Worm (Caenorhabditis elegans) whole organism, young adult: ENCODE measurements around the gene ehs-1.
A peak's percentile ranks its signal among the peaks of the same experiment; 100 is the strongest.

Source experiments
- B0019.2 ChIP-seq: fragments of 200-800 bp; sonication (Bioruptor generic); conservative IDR thresholded peaks from 2 replicates; pipeline ENCODE4 v1.3.6; 2022; ENCODE audit warnings: missing genetic modification reagents, missing genetic modification characterization, missing compliant biosample characterization
- B0035.1 ChIP-seq: sonication (generic microtip); optimal IDR thresholded peaks from 2 replicates; lab custom pipeline; 2016; ENCODE audit warnings: missing genetic modification characterization, mild to moderate bottlenecking, missing compliant biosample characterization, missing genotype, missing genetic modification reagents
- D2030.7 ChIP-seq: fragments of 200-800 bp; sonication (Bioruptor generic); IDR thresholded peaks from 2 replicates; pipeline ENCODE4 v1.3.6; 2022; ENCODE audit warnings: missing genetic modification reagents, missing genetic modification characterization, missing compliant biosample characterization
- F22D6.2 ChIP-seq: sonication (generic microtip); optimal IDR thresholded peaks from 2 replicates; lab custom pipeline; 2016; ENCODE audit warnings: mild to moderate bottlenecking, missing genetic modification characterization, missing compliant biosample characterization
- F52B5.7 ChIP-seq: sonication (generic microtip); optimal IDR thresholded peaks from 2 replicates; lab custom pipeline; 2016; ENCODE audit warnings: mild to moderate bottlenecking, missing genetic modification characterization, missing compliant biosample characterization
- T26A5.8 ChIP-seq: sonication (generic microtip); optimal IDR thresholded peaks from 2 replicates; lab custom pipeline; 2016; ENCODE audit warnings: missing genetic modification characterization, missing compliant biosample characterization
- Y67H2A.10 ChIP-seq: fragments of 200-800 bp; sonication (Bioruptor generic); conservative IDR thresholded peaks from 2 replicates; pipeline ENCODE4 v1.3.6; 2022; ENCODE audit warnings: missing genetic modification reagents, missing genetic modification characterization, missing compliant biosample characterization
- ama-1 ChIP-seq, 3 experiments: fragments of 150-350 bp in 1 of 3; sonication (generic microtip) in 2 of 3; optimal IDR thresholded peaks; 2 replicates each; lab custom pipeline; 2014 to 2018; ENCODE audit warnings: missing biosample characterization in 2 of 3, missing genetic modification characterization in 2 of 3, missing genetic modification reagents in 2 of 3
- athp-1 ChIP-seq: sonication (generic microtip); optimal IDR thresholded peaks from 2 replicates; lab custom pipeline; 2017; ENCODE audit warnings: mild to moderate bottlenecking, missing genetic modification characterization, missing compliant biosample characterization
- bed-1 ChIP-seq: fragments of 200-800 bp; sonication (Bioruptor generic); IDR thresholded peaks from 2 replicates; pipeline ENCODE4 v1.3.6; 2022; ENCODE audit warnings: missing genetic modification reagents, missing genetic modification characterization, missing compliant biosample characterization
- bed-2 ChIP-seq: fragments of 200-800 bp; sonication (Bioruptor generic); IDR thresholded peaks from 2 replicates; pipeline ENCODE4 v1.3.6; 2022; ENCODE audit warnings: missing genetic modification reagents, missing genetic modification characterization, missing compliant biosample characterization
- cebp-2 ChIP-seq: fragments of 200-800 bp; sonication (Bioruptor generic); IDR thresholded peaks from 2 replicates; pipeline ENCODE4 v1.3.6; 2022; ENCODE audit warnings: missing genetic modification characterization, missing compliant biosample characterization
- ceh-100 ChIP-seq: fragments of 200-800 bp; sonication (Bioruptor generic); IDR thresholded peaks from 2 replicates; pipeline ENCODE4 v1.3.6; 2022; ENCODE audit warnings: missing genetic modification reagents, missing genetic modification characterization, missing compliant biosample characterization
- ceh-58 ChIP-seq: fragments of 200-800 bp; sonication (Bioruptor generic); IDR thresholded peaks from 2 replicates; pipeline ENCODE4 v1.3.6; 2022; ENCODE audit warnings: missing genetic modification characterization, missing compliant biosample characterization
- ceh-79 ChIP-seq: sonication (generic microtip); optimal IDR thresholded peaks from 2 replicates; lab custom pipeline; 2017; ENCODE audit warnings: mild to moderate bottlenecking, missing genetic modification characterization, missing compliant biosample characterization
- die-1 ChIP-seq: sonication (generic microtip); optimal IDR thresholded peaks from 2 replicates; lab custom pipeline; 2016; ENCODE audit warnings: missing genotype, mild to moderate bottlenecking, missing genetic modification characterization, missing compliant biosample characterization
- dox-1 ChIP-seq: fragments of 200-800 bp; sonication (Bioruptor generic); IDR thresholded peaks from 2 replicates; pipeline ENCODE4 v1.3.6; 2022; ENCODE audit warnings: missing genetic modification reagents, missing genetic modification characterization, missing compliant biosample characterization
- ekl-4 ChIP-seq: fragments of 200-800 bp; sonication (Bioruptor generic); IDR thresholded peaks from 2 replicates; pipeline ENCODE4 v1.3.6; 2022; ENCODE audit warnings: missing genetic modification reagents, missing genetic modification characterization, missing compliant biosample characterization
- fkh-3 ChIP-seq: sonication (generic microtip); optimal IDR thresholded peaks from 2 replicates; lab custom pipeline; 2016; ENCODE audit warnings: mild to moderate bottlenecking, missing genetic modification characterization, missing compliant biosample characterization
- gei-17 ChIP-seq: fragments of 200-800 bp; sonication (Bioruptor generic); optimal IDR thresholded peaks from 2 replicates; lab custom pipeline; 2018; ENCODE audit warnings: mild to moderate bottlenecking, missing genetic modification characterization, missing compliant biosample characterization
- him-1 ChIP-seq: sonication (generic microtip); optimal IDR thresholded peaks from 2 replicates; lab custom pipeline; 2016; ENCODE audit warnings: missing genotype, missing genetic modification reagents, missing genetic modification characterization, missing compliant biosample characterization
- hlh-26 ChIP-seq: fragments of 200-800 bp; sonication (Bioruptor generic); conservative IDR thresholded peaks from 2 replicates; pipeline ENCODE4 v1.3.6; 2022; ENCODE audit warnings: missing genetic modification reagents, missing genetic modification characterization, missing compliant biosample characterization
- hsf-1 ChIP-seq: fragments of 200-800 bp; sonication (Bioruptor generic); IDR thresholded peaks from 2 replicates; pipeline ENCODE4 v1.3.6; 2022; ENCODE audit warnings: missing genetic modification reagents, missing genetic modification characterization, missing compliant biosample characterization
- lag-1 ChIP-seq: fragments of 200-800 bp; sonication (Bioruptor generic); IDR thresholded peaks from 2 replicates; pipeline ENCODE4 v1.3.6; 2022; ENCODE audit warnings: missing genetic modification reagents, missing genetic modification characterization, missing compliant biosample characterization
- lin-26 ChIP-seq: fragments of 200-800 bp; sonication (Bioruptor generic); IDR thresholded peaks from 2 replicates; pipeline ENCODE4 v1.3.6; 2022; ENCODE audit warnings: missing genetic modification reagents, missing genetic modification characterization, missing compliant biosample characterization
- lin-35 ChIP-seq, 3 experiments: fragments of 150-350 bp in 2 of 3; sonication (generic microtip) in 1 of 3; optimal IDR thresholded peaks; 2 replicates each; lab custom pipeline; 2014 to 2018; ENCODE audit warnings: missing biosample characterization in 3 of 3, missing genetic modification characterization in 3 of 3, missing genetic modification reagents in 3 of 3
- lin-40 ChIP-seq: sonication (generic microtip); optimal IDR thresholded peaks from 2 replicates; lab custom pipeline; 2016; ENCODE audit warnings: missing genetic modification characterization, mild to moderate bottlenecking, missing compliant biosample characterization, missing genotype, missing genetic modification reagents
- lsl-1 ChIP-seq: fragments of 200-800 bp; sonication (Bioruptor generic); optimal IDR thresholded peaks from 2 replicates; lab custom pipeline; 2018; ENCODE audit warnings: mild to moderate bottlenecking, missing genetic modification characterization, moderate library complexity, missing compliant biosample characterization
- lsy-27 ChIP-seq: sonication (generic microtip); optimal IDR thresholded peaks from 2 replicates; lab custom pipeline; 2017; ENCODE audit warnings: missing genetic modification characterization, mild to moderate bottlenecking, missing compliant biosample characterization, antibody characterized with exemption, missing genotype, borderline replicate concordance; ENCODE audit not compliant: insufficient read depth
- madf-6 ChIP-seq: fragments of 200-800 bp; sonication (Bioruptor generic); IDR thresholded peaks from 2 replicates; pipeline ENCODE4 v1.3.6; 2022; ENCODE audit warnings: missing genetic modification reagents, missing genetic modification characterization, missing compliant biosample characterization
- mes-4 ChIP-seq: sonication (generic microtip); optimal IDR thresholded peaks from 2 replicates; lab custom pipeline; 2016; ENCODE audit warnings: missing genotype, missing genetic modification characterization, missing compliant biosample characterization
- nfya-1 ChIP-seq: sonication (generic microtip); optimal IDR thresholded peaks from 2 replicates; lab custom pipeline; 2017; ENCODE audit warnings: antibody characterized with exemption, missing compliant biosample characterization, missing genetic modification characterization, borderline replicate concordance; ENCODE audit not compliant: insufficient read depth
- nhr-120 ChIP-seq: fragments of 200-800 bp; sonication (Bioruptor generic); IDR thresholded peaks from 2 replicates; pipeline ENCODE4 v1.3.6; 2022; ENCODE audit warnings: missing genetic modification characterization, missing compliant biosample characterization
- nhr-179 ChIP-seq: sonication (generic microtip); optimal IDR thresholded peaks from 2 replicates; lab custom pipeline; 2016; ENCODE audit warnings: mild to moderate bottlenecking, missing genetic modification characterization, missing compliant biosample characterization
- pbrm-1 ChIP-seq: fragments of 200-800 bp; sonication (Bioruptor generic); IDR thresholded peaks from 2 replicates; pipeline ENCODE4 v1.3.6; 2022; ENCODE audit warnings: missing genetic modification reagents, missing genetic modification characterization, missing compliant biosample characterization
- pha-4 ChIP-seq: fragments of 150-350 bp; sonication (generic microtip); optimal IDR thresholded peaks from 2 replicates; lab custom pipeline; 2014; ENCODE audit warnings: missing biosample characterization, missing genetic modification reagents, missing genetic modification characterization
- rec-8 ChIP-seq, 2 experiments: sonication (generic microtip); optimal IDR thresholded peaks; 2 replicates each; lab custom pipeline; 2016; ENCODE audit warnings: mild to moderate bottlenecking in 2 of 2, missing genetic modification characterization in 2 of 2, missing genetic modification reagents in 2 of 2, missing genotype in 2 of 2, missing biosample characterization in 1 of 2, missing compliant biosample characterization in 1 of 2, moderate library complexity in 1 of 2
- sdz-38 ChIP-seq: sonication (generic microtip); optimal IDR thresholded peaks from 2 replicates; lab custom pipeline; 2016; ENCODE audit warnings: missing genotype, missing genetic modification characterization, missing compliant biosample characterization
- somi-1 ChIP-seq: fragments of 200-800 bp; sonication (Bioruptor generic); optimal IDR thresholded peaks from 2 replicates; lab custom pipeline; 2018; ENCODE audit warnings: mild to moderate bottlenecking, missing genetic modification characterization, missing compliant biosample characterization
- unc-62 ChIP-seq: fragments of 150-350 bp; optimal IDR thresholded peaks from 2 replicates; lab custom pipeline; 2014; ENCODE audit warnings: missing biosample characterization, missing genetic modification reagents, missing genetic modification characterization
- ztf-18 ChIP-seq: sonication (generic microtip); optimal IDR thresholded peaks from 2 replicates; lab custom pipeline; 2016; ENCODE audit warnings: missing genotype, mild to moderate bottlenecking, missing genetic modification characterization, missing compliant biosample characterization
- ztf-3 ChIP-seq: fragments of 200-800 bp; sonication (Bioruptor generic); optimal IDR thresholded peaks from 2 replicates; lab custom pipeline; 2018; ENCODE audit warnings: mild to moderate bottlenecking, missing genetic modification characterization, missing compliant biosample characterization
- ztf-6 ChIP-seq: fragments of 200-800 bp; sonication (Bioruptor generic); IDR thresholded peaks from 2 replicates; pipeline ENCODE4 v1.3.6; 2022; ENCODE audit warnings: missing genetic modification reagents, missing genetic modification characterization, missing compliant biosample characterization

The ehs-1 gene

DNA sequence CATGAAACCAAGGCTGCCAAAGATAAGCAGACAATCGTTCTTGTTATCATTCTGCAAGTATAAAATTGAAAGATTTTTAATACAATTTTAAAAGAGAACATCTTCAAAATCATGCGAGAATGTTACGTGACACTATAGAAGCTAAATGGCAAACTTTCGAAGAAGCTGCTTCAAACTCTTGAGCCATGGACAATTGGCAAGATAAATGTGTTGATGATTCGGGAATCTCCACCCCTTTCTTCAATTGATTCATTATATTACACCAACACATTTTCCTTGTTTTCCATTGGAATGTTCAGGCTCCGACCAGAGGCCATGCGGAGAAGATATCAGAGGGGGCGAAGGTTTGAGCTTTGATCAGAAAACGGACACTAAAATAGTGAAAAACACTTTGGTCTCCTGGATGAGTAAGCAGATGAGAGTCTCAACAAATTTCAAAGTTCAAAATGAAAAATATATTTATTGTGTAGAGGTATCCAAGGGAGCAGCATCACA is 20.6 kb downstream of the ehs-1 start, which contains the start of gene lec-5:
Gene lec-5 (minus strand): TSS at position 51 of the 495 bp plus-strand sequence.
- no peak for TF ChIP-seq fkh-3 (tag; lab: Kevin White, UChicago)
- TF ChIP-seq die-1 (tag; lab: Kevin White, UChicago) = no peak
- no peak for TF ChIP-seq lin-40 (tag; lab: Kevin White, UChicago)
- no peak for TF ChIP-seq lsl-1 (GFP tag; lab: Kevin White, UChicago)
- no peak for TF ChIP-seq ztf-18 (tag; lab: Kevin White, UChicago)
- no peak for TF ChIP-seq sdz-38
- TF ChIP-seq pha-4 (tag; lab: Kevin White, UChicago) = no peak
- no peak for TF ChIP-seq D2030.7 (GFP tag; lab: Robert Waterston, UW)
- TF ChIP-seq, all 124 proteins: peak for 0

ce11 chrII:5841866-5842265 is 21.4 kb downstream of the ehs-1 start, which contains the start of gene nep-25:
TSS of gene nep-25 (plus strand) at chrII:5842240.
- TF ChIP-seq B0035.1 (tag; lab: Kevin White, UChicago) (no peak), nfya-1 (tag; lab: Kevin White, UChicago) (no peak), mes-4 (tag; lab: Kevin White, UChicago) (no peak)
- TF ChIP-seq, all 124 proteins: peak for 0

DNA sequence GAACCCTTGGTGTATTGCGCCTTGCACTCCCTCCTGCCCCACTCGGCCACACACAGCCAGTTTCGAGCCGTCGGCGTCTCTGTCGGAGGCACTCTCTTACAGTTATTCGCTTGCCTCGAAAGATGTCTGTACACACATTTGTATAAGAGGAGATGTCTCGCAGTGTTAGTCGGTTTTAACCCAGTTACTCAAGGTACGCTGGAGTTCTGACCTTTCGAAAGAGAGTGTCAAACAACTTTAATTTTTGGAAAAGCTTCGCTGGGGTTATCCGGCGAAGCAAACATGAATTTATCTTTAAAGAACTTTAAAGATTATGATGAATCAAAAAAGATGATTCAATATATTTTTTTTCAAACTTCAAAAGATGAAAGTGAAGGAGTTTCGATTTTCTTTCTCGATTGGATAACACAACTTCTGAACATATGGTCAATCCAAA is 24.2 kb downstream of the ehs-1 start:
- TF ChIP-seq ceh-100 (GFP tag; lab: Robert Waterston, UW) (peak; percentile 95), ztf-3 (GFP tag; lab: Kevin White, UChicago) (peak; percentile 96), pha-4 (tag; lab: Kevin White, UChicago) (peak; percentile 99), nhr-179 (tag; lab: Kevin White, UChicago) (peak; percentile 78), F22D6.2 (tag; lab: Kevin White, UChicago) (peak; percentile 95), hlh-26 (GFP tag; lab: Robert Waterston, UW) (no peak), bed-2 (GFP tag; lab: Robert Waterston, UW) (peak; percentile 94), somi-1 (GFP tag; lab: Kevin White, UChicago) (peak; percentile 98), lag-1 (peak; percentile 94), lin-26 (peak; percentile 96), pbrm-1 (GFP tag; lab: Robert Waterston, UW) (peak; percentile 100), T26A5.8 (peak; percentile 81), Y67H2A.10 (GFP tag; lab: Robert Waterston, UW) (peak; percentile 90), ekl-4 (GFP tag; lab: Robert Waterston, UW) (peak; percentile 99), F52B5.7 (tag; lab: Kevin White, UChicago) (peak; percentile 98), bed-1 (GFP tag; lab: Robert Waterston, UW) (peak; percentile 77; the same call in 1 of the 2 replicates), ceh-58 (GFP tag; lab: Robert Waterston, UW) (peak; percentile 61; the same call in 1 of the 2 replicates), unc-62 (peak; percentile 67), nhr-120 (GFP tag; lab: Robert Waterston, UW) (peak; percentile 93), nfya-1 (tag; lab: Kevin White, UChicago) (no peak), athp-1 (tag; lab: Kevin White, UChicago) (peak; percentile 95), dox-1 (GFP tag; lab: Robert Waterston, UW) (peak; percentile 99), ztf-6 (peak; percentile 95), ama-1 (optimal IDR thresholded peaks at IDR 0.05; lab: Kevin White, UChicago) (peak; percentile 100), ama-1 (GFP tag; optimal IDR thresholded peaks at IDR 0.05; lab: Kevin White, UChicago) (peak; percentile 91 to 94), B0019.2 (GFP tag; lab: Robert Waterston, UW) (peak; percentile 82), rec-8 (tag; optimal IDR thresholded peaks at IDR 0.05; lab: Kevin White, UChicago) (peak; percentile 86 to 93), hsf-1 (GFP tag; lab: Robert Waterston, UW) (peak; percentile 82), madf-6 (GFP tag; lab: Robert Waterston, UW) (peak; percentile 94), lsy-27 (tag; lab: Kevin White, UChicago) (peak; percentile 93), gei-17 (GFP tag; lab: Kevin White, UChicago) (peak; percentile 95), cebp-2 (GFP tag; lab: Robert Waterston, UW) (peak; percentile 94), ceh-79 (tag; lab: Kevin White, UChicago) (peak; percentile 97), lin-35 (GFP tag; optimal IDR thresholded peaks at IDR 0.05; lab: Kevin White, UChicago) (peak in 2 of 3 experiments; percentile 91 to 94), him-1 (tag; lab: Kevin White, UChicago) (peak; percentile 100)
